Fruit fly (Drosophila melanogaster): ENCODE data around the gene fzo.

dm6 chr3R:23164134-23164533, 39.7 kb downstream of the fzo start:
- TF ChIP-seq CG8478 (optimal IDR thresholded peaks at IDR 0.05) (no peak), usp (GFP tag; optimal IDR thresholded peaks at IDR 0.05) (no peak), pan (optimal IDR thresholded peaks at IDR 0.05) (no peak), EcR (GFP tag; optimal IDR thresholded peaks at IDR 0.05) (no peak), psq (optimal IDR thresholded peaks at IDR 0.05) (no peak), Dll (optimal IDR thresholded peaks at IDR 0.05) (no peak)
